Worm (Caenorhabditis elegans) whole organism, L4/young adult: ENCODE results near the gene lgg-1.

Source experiments
- W03F9.2 ChIP-seq: fragments of 150-350 bp; optimal IDR thresholded peaks from 2 replicates; lab custom pipeline; 2014; ENCODE audit warnings: missing biosample characterization, missing genetic modification characterization
- dao-5 ChIP-seq: sonication (generic microtip); optimal IDR thresholded peaks from 2 replicates; lab custom pipeline; 2016; ENCODE audit warnings: missing genotype, missing genetic modification characterization, moderate library complexity, missing compliant biosample characterization
- him-1 ChIP-seq: sonication (generic microtip); optimal IDR thresholded peaks from 2 replicates; lab custom pipeline; 2016; ENCODE audit warnings: missing genotype, missing genetic modification reagents, missing genetic modification characterization, missing compliant biosample characterization

DNA sequence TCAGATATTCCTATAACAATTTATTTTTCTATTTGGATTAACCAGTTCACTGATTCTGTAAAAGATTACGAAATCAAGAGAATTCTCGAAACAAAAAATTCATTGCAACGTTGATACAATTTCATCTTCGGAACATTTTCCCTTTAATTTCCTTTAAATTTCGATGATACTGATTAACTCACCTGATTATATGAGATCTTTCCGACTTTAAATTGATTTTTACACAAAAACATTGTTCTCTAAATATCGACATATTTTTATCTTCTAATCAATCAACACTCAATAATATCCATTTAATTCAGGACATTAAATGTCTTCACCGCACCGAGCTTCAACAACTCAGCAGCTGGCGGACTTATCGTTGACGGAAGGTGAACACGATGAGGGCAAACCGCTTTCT, 23.5 kb upstream of the lgg-1 start, which contains the start of gene lin-23:
- TF ChIP-seq dao-5 (tag; lab: Kevin White, UChicago): no peak
- no peak for TF ChIP-seq him-1
- no peak for TF ChIP-seq W03F9.2 (tag; lab: Kevin White, UChicago)
